Worm (Caenorhabditis elegans): ENCODE data around the gene wip-1.

The wip-1 gene

DNA sequence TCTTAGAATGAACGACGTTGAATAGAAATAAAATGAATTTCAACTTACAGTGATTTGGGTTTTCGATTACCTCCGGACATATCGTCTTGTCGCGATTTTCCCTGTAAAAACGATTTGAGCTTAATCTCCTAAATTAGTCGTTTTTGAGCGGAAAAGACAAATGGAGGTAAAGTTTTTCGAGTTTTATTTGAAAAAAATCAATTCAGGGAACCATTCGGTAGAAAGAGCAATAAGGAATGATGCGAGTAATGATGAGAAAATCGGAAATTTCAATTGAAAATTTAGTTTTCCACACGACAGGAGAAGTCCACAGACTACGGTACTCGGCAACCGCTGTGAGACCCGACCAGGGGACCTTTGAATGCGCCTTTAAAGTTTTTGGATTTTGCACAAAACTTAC is 16.2 kb upstream of the wip-1 start, which contains the start of gene R144.10:
TSS of gene R144.10 (minus strand) at position 101 of the 400 bp plus-strand sequence.
- no peak for TF ChIP-seq aly-2 (tag; optimal IDR thresholded peaks at IDR 0.05)
- no peak for TF ChIP-seq mml-1 (tag; optimal IDR thresholded peaks at IDR 0.05)
- TF ChIP-seq mdl-1 (tag; optimal IDR thresholded peaks at IDR 0.05): no peak
- TF ChIP-seq ztf-4 (tag; optimal IDR thresholded peaks at IDR 0.05): no peak
- TF ChIP-seq nhr-28 (tag; optimal IDR thresholded peaks at IDR 0.05): no peak
- TF ChIP-seq tbx-2 (tag; optimal IDR thresholded peaks at IDR 0.05): no peak
- no peak for TF ChIP-seq nhr-76 (tag; optimal IDR thresholded peaks at IDR 0.05)
- TF ChIP-seq jun-1 (tag; optimal IDR thresholded peaks at IDR 0.05): no peak

DNA sequence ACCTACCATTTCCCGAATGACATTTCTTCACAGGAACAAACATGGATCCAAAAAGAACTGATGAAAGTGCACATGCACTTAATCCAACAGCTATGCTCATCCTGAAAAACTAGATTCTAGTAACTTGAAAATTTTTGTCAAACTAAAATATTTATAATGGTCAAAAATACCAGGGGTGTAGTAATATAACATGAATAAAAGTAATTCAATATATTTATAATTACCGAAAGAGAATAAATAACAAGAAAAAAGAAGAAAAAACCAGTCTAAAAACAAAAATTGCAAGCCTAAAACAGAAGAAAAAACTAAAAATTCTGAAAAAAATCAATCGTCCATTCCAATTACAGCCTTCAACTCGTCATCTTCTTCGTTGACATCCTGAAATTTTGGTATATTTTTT is 13.8 kb upstream of the wip-1 start, which contains the start of gene R144.6:
TSS of gene R144.6 (minus strand) at position 101 of the 400 bp plus-strand sequence.
- no peak for TF ChIP-seq ceh-28 (tag; optimal IDR thresholded peaks at IDR 0.05)
- no peak for TF ChIP-seq nhr-77 (tag; optimal IDR thresholded peaks at IDR 0.05)

DNA sequence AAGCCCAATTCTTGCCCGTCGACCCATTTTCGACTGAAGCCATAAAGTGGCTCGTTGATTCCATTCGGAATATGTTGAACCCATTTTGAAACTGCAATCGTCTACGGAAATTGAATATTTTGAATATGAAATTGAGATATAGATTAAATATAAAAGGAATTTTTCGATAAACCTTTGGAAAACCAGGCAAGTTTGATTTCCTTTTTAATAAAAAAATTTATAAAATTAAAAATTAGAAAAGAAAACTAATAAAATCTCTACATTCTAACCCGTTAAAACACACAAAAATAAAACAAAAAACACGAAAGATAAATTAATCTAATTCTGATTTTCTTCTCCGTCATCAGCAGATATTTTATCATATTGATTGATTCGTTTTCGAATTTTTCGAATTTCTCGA is 11.6 kb upstream of the wip-1 start, which contains the start of gene R144.12:
TSS of gene R144.12 (minus strand) at position 101 of the 400 bp plus-strand sequence.
- TF ChIP-seq mml-1 (tag; optimal IDR thresholded peaks at IDR 0.05) (no peak), pha-4 (tag; optimal IDR thresholded peaks at IDR 0.05) (no peak), zag-1 (tag; optimal IDR thresholded peaks at IDR 0.05) (no peak), nhr-25 (tag; optimal IDR thresholded peaks at IDR 0.05) (no peak), ceh-9 (tag; optimal IDR thresholded peaks at IDR 0.05) (no peak), R02D3.7 (tag; optimal IDR thresholded peaks at IDR 0.05) (no peak), jun-1 (tag; optimal IDR thresholded peaks at IDR 0.05) (no peak), elt-3 (tag; optimal IDR thresholded peaks at IDR 0.05) (no peak), nhr-12 (tag; optimal IDR thresholded peaks at IDR 0.05) (no peak), nhr-43 (tag; optimal IDR thresholded peaks at IDR 0.05; ENCODE audit: poor library complexity, severe bottlenecking) (no peak), skn-1 (tag; optimal IDR thresholded peaks at IDR 0.05) (no peak), lsy-12 (tag; optimal IDR thresholded peaks at IDR 0.05) (no peak), tbx-2 (tag; optimal IDR thresholded peaks at IDR 0.05) (no peak)

DNA sequence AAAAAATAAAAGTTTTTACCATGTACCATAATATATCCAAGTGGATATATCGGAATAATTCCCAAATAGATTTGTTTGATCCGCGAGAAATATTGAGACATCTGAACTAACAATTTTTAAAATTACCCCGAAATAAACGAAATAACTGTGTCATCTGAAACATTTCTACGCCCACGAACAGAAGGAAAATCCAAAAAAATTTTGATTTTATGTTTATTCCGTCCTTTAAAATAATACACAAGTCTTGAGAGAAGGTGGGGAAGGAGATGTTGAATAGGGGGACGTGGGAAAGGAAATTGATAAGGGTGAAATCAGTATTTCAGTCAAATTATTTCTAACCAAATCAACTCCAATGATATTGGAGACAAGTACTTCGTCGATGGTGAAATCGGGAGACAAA is 9.7 kb upstream of the wip-1 start, which contains the start of gene R144.11:
TSS of gene R144.11 (minus strand) at position 101 of the 400 bp plus-strand sequence.
- TF ChIP-seq ceh-28 (tag; optimal IDR thresholded peaks at IDR 0.05) (no peak), pha-4 (tag; optimal IDR thresholded peaks at IDR 0.05) (no peak), pqm-1 (tag; optimal IDR thresholded peaks at IDR 0.05) (no peak), mml-1 (tag; optimal IDR thresholded peaks at IDR 0.05) (no peak)

DNA sequence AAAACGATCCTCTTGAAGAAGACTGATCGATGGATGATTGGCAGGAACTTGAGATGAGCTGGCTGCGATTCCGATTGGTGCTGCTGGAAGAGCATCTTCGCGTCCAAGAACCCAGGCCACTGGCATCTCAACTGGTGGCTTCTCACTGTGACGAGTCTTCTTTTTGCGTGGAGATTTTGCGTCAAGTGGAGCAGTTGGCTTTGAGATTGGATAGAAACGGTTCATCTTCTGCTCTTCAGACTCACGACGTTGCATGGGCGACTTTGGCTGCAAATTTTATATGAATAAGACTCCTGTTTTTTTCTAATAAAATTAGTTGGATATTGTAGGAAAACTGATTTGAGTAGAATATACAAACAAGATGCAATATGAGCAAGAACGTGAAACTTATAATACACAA is 7.7 kb upstream of the wip-1 start:
- TF ChIP-seq tbx-2 (tag; optimal IDR thresholded peaks at IDR 0.05): no peak
- TF ChIP-seq egl-5 (tag; optimal IDR thresholded peaks at IDR 0.05): no peak
- no peak for TF ChIP-seq jun-1 (tag; optimal IDR thresholded peaks at IDR 0.05)
- no peak for TF ChIP-seq nhr-237 (tag; optimal IDR thresholded peaks at IDR 0.05)
- TF ChIP-seq aly-2 (tag; optimal IDR thresholded peaks at IDR 0.05): no peak
- no peak for TF ChIP-seq skn-1 (tag; optimal IDR thresholded peaks at IDR 0.05)
- no peak for TF ChIP-seq fkh-2 (tag; optimal IDR thresholded peaks at IDR 0.05)
- no peak for TF ChIP-seq mml-1 (tag; optimal IDR thresholded peaks at IDR 0.05)

DNA sequence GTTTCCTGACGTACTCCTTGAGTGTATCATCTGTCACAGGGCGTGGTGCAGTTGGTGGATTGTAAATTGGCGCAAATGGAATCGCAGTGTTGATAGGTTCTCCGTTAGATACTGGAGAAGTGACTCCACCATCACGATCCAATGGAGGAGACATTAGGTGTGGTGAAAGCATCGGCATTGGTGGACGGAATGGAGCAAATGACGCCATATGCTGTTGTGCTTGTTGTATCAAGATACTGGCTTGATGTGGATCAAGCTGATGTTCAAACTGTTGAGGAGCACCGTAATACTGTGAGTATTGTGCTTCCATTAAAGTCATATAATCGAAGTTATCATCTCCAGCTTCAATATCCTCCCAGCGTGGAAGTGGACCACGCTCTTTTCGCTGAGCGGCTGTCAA is 6.0 kb upstream of the wip-1 start:
- TF ChIP-seq snpc-4 (tag; optimal IDR thresholded peaks at IDR 0.05) (no peak), fkh-10 (GFP tag; optimal IDR thresholded peaks at IDR 0.05) (no peak), skn-1 (tag; optimal IDR thresholded peaks at IDR 0.05) (no peak), pqm-1 (tag; optimal IDR thresholded peaks at IDR 0.05) (no peak), nhr-67 (tag; optimal IDR thresholded peaks at IDR 0.05) (no peak), nhr-23 (tag; optimal IDR thresholded peaks at IDR 0.05) (no peak), ceh-9 (tag; optimal IDR thresholded peaks at IDR 0.05) (no peak), elt-1 (tag; optimal IDR thresholded peaks at IDR 0.05) (no peak), mdl-1 (tag; optimal IDR thresholded peaks at IDR 0.05) (no peak), ceh-16 (tag; optimal IDR thresholded peaks at IDR 0.05) (no peak), fkh-2 (tag; optimal IDR thresholded peaks at IDR 0.05) (no peak), ztf-4 (tag; optimal IDR thresholded peaks at IDR 0.05) (no peak), lin-39 (tag; optimal IDR thresholded peaks at IDR 0.05) (no peak), ZK546.5 (tag; optimal IDR thresholded peaks at IDR 0.05) (no peak), elt-3 (tag; optimal IDR thresholded peaks at IDR 0.05) (no peak), eor-1 (tag; optimal IDR thresholded peaks at IDR 0.05) (no peak), nfya-1 (tag; optimal IDR thresholded peaks at IDR 0.05; ENCODE audit: insufficient read depth) (no peak)
